Fruit fly (Drosophila melanogaster): Measurements from ENCODE around the gene twit.

twit gene

DNA sequence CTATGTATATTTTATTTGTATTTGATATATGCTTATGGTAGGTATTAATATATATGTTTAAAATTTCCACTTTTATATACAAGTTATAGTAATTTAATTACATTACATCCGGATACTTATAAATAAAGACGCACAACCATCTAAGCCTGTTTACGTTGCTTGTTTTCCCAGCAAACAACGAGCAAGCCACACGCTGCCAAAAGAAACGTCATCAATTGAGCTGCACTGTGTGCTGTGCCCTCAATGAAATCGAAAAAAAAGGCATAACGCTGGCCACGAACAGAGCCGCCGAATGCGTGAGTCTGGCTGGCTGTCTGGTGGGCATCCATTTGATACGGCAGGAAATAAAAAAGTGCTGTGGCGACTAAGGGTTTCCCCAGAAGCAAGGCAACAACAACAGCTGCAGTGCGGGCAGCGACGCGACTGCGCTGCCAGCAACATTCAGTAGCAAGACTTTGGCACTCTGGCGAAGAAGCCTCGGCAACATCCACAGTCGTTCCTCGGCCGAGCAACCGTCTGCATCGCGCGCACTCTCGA is at the start of gene twit:
Gene twit, plus strand, starts transcription at position 487 of the 537 bp plus-strand sequence.
- TF ChIP-seq CTCF (optimal IDR thresholded peaks at IDR 0.05): no peak
- no peak for TF ChIP-seq CG8478 (optimal IDR thresholded peaks at IDR 0.05)

DNA sequence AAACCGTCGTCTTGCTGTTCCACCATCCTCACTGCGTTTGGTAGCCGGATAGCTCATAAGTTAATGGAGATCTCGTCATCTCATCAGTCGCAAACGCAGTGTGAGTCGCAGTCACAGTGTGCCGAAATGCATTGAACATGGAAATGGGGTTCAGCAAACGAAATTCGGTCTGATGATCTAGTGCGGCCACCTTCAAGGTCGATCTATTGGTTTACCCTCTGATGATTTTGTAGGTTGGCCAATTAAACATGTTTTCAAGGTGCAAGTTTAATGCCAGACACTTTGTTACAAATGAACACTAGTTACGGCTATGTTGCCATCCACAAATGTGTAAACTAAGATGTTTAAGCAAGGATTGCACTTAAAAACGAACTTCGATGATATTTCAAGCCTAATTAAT is 49.5 kb upstream of the twit start:
- no peak for TF ChIP-seq CG8478 (optimal IDR thresholded peaks at IDR 0.05)
- no peak for TF ChIP-seq CTCF (optimal IDR thresholded peaks at IDR 0.05)

DNA sequence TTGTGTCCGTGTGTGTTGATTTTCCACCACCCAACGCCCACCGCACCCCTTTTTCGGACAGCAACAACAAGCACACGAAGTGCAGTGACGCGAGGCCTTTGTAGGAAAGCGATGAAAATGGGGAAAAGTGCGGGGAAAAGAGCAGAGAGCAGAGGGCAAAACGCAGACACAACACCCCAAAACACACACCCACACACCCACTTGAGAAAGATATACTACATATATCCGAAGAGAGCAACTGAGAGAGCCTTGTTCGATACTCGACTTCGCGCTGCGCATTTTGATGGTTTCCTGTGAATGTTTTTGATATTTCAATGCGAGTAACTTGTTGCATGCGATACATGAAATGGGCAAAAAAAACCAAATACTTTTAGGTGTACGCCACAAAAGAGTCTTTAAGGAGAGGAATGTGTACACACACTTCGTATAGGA is 48.6 kb upstream of the twit start:
- TF ChIP-seq CG8478 (optimal IDR thresholded peaks at IDR 0.05) (no peak), CTCF (optimal IDR thresholded peaks at IDR 0.05) (no peak)

DNA sequence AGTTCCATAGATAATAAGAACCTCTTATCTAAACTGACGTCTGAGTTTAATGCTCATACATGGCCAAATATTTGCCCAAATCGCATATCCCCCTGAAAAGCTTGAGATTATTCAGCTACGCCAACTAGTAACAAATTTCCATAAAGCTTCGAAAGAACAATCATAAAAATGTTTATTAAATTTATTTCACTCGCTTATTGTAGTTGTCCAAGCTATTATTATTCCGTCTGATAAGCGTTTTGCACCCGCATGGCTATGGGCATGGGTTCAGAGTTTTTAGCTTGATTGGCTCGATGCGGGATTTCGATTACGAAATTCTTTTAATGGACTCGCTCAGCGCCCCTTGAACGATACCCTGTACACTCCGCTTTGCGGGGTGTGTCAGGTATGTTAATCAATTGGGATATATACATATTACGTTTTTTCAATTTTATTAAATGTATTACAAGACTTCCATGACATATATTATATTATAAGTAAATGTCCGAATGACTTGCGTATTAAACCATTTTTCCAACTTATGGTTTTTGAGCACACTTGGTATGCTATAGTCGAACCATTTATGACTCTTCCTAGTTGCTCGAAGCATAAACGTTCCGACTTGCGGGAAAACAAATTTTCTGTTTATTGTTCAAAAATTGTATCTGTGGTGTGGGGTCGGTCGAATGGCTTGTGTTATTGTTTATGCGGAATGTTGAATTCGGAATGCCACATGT is 46.6 kb upstream of the twit start:
- TF ChIP-seq CG8478 (optimal IDR thresholded peaks at IDR 0.05) (no peak), CTCF (optimal IDR thresholded peaks at IDR 0.05) (no peak)

DNA sequence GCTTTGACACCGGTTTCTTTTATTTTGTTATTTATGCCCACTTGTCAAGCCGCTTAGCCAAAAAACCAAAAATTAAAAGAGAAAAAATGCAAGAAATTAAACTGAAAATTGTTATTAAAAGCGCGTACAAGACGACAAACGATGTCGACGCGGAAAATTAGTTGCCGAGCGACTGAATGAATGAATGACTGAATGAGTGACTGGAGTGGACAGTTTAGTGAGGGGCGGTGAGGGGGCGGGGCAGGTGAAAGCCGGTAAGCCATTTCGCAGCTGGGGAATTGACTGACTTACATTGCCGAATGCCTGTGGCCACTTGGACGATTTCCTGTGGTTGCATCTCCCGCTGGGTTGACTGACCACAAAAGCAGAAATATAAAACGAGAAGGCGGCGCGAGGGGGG is 45.8 kb upstream of the twit start:
- TF ChIP-seq CG8478 (optimal IDR thresholded peaks at IDR 0.05): no peak
- TF ChIP-seq CTCF (optimal IDR thresholded peaks at IDR 0.05): no peak

DNA sequence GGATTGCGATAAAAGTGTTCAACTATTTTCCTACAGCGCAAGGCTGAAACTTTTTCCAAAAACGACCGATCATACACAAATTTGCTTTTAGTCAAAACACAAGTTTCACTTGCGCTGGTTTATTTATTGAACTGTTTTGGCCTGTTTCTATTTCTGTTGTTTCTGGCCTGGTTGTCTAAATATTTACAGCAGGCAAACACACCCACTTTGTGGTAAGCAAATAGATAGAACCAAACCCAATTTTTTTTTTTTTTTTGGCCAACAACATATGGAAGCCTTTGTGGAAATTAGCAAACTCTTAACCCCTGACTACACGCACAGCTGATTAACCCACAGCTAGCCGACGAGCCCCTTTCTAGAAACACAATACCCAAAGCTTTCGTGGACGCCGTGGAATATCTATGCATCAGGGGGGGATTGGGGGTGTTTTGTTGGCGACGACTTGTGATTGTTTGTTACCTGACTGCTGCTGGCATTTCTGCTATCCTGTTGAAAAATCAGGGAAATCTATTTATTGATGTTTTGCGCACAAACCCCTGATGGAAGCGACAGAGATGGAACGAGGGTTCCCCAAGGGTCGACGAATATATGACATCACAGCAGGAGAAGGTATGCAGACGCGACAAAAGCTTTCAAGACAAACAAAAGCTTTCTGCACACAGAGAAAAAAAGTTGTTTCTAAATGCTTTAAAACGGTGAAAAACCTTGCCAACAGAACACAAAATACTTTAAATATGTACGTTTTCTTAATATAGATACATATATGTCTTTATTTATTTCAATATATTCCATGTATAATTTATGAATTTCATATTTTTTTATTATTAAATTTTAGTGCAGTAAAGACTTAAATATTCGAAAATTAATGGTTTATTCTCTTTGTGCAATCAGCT is 44.5 kb upstream of the twit start:
- TF ChIP-seq CTCF (optimal IDR thresholded peaks at IDR 0.05): no peak
- no peak for TF ChIP-seq CG8478 (optimal IDR thresholded peaks at IDR 0.05)

DNA sequence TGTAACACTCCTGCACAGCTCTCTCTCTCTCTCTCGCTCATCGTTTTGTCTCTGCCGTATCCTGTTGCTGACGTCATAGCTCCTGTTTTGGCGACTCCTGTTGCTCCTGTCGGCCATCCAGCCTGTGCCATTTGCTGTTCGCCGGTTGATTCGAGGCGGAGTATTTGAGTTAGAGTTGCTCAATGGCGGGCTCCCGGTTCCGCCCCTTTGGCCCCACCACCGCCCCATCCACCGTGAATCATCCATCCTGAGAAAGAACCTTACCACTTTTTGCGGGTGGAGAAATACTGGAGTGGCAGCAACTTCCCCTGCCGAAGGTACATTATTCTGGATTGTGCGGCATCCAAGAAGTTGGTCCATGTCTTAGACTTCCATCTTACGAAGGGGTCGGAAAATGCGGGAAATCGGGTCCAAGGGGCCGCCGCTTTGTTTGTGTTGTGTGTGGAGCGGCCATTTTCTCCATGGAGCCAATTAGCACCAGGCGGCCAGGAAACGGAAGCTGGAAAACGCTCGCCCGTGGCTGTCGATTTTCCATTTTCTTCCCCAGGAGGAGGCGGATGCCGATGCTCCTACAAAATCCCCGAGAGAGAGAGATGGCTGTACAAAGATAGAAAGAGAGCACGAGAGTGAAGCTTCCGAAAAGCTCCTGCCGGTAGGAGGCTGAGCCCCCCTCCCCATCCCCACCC is 43.7 kb upstream of the twit start:
- TF ChIP-seq CG8478 (optimal IDR thresholded peaks at IDR 0.05): no peak
- TF ChIP-seq CTCF (optimal IDR thresholded peaks at IDR 0.05): no peak

DNA sequence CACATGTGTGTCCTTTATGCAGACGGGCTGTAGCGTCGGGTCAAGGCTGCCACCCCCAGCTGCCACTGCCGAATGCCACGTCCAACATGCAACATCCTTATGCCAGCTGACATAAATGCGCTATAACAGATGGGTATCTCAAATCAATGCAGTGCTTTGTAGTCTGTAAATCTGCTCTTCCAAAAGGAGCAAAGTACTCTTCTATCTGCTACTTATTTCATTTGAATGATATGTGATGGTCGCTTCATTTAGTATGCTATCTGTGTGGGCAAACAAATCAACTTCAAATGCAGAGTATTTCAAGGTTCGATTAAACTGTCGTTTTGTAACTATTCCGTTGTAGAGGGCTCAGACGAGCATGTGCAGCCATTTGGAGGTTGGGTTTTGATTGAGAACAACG is 43.1 kb upstream of the twit start:
- no peak for TF ChIP-seq CTCF (optimal IDR thresholded peaks at IDR 0.05)
- TF ChIP-seq CG8478 (optimal IDR thresholded peaks at IDR 0.05): no peak

DNA sequence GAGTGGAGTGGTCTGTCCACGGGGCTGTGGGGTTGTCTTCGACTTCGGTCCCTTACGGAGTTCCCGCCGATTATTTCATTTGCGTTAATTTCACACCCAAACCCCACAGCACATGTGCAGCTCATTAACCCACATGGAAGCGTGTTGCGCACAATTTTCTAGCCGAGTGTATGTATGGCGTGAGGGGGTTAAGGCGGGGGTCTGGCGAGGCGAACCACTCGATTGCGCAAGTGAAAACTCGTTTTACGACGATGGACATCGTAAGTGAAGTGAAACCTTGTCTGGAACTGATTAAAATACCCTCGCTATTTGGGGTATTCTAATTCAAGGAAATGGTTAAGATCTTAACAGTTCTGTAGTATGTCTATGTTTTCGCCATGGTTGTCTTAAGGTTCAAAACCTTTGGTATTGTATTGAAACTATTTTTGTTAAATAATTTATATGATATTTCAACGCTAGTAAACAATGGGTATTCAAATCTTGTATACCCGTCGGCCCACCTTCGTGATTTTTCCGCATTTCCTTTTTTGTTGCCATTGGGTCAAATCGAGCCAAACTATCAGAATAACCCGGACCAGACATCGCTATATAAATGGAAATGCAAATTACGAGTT is 41.2 kb upstream of the twit start:
- no peak for TF ChIP-seq CTCF (optimal IDR thresholded peaks at IDR 0.05)
- no peak for TF ChIP-seq CG8478 (optimal IDR thresholded peaks at IDR 0.05)

DNA sequence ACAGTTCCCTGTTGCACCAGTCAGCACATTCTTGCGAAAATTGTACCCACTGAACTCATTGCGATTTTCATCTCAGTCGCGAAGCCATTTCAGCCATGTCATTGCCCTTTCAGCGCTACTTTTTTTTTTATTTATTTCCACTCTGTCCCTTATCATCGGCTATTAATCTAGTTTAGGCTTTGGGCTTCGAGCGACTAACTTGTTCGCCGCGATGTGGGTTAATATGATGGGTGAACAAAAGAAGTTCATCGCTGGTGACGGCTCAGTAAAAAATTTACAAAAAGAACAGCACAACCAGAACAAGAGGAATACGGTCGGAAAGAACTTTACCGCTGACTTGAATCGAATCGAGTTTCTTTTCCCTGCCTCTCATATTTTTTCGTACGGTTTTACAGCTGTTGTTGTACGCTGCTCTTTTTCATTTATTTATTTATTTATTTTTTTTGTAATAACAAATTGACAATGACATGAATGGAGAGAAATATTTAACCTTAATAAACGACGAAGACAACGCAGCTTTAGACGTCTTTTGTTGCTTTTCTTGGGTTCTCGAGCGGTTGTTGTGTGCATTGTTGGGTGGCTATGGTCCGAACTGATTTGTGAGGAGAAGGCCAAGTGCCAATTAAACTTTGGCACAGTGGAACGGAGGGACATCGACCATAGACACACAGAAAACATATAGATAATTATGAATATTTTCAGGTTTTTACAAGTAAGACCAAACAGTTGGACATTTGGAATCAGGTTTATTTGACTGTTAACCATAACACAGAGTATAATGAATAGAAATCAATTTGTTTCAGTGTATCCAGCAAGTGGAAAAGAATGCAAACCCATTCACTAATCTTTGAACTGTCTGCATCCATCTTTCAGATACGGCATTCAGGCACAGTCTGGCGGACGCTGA is 39.8 kb upstream of the twit start:
- TF ChIP-seq CG8478 (optimal IDR thresholded peaks at IDR 0.05): no peak
- TF ChIP-seq CTCF (optimal IDR thresholded peaks at IDR 0.05): no peak

DNA sequence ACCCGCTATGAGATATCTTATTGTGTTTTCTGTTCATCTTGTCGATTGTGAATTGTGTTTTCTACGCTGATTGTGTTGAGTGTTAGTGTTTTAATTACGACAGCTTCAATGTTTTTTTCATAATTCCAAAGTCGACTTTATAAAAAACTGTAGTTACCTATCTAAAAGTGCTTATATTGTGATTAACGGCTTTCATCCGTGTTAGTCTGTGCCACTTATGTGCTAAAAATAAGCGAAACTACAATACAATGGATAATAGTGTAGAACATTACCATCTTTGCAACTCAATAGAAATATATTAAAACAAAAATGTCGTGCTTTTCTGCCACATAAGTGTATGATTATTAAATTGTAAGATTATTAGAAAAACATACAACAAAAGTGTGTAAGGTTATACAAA is 36.2 kb upstream of the twit start, which contains the start of gene CG33322:
Gene CG33322, minus strand, starts transcription at position 101 of the 400 bp plus-strand sequence.
- TF ChIP-seq CTCF (optimal IDR thresholded peaks at IDR 0.05) (no peak), CG8478 (optimal IDR thresholded peaks at IDR 0.05) (no peak)

DNA sequence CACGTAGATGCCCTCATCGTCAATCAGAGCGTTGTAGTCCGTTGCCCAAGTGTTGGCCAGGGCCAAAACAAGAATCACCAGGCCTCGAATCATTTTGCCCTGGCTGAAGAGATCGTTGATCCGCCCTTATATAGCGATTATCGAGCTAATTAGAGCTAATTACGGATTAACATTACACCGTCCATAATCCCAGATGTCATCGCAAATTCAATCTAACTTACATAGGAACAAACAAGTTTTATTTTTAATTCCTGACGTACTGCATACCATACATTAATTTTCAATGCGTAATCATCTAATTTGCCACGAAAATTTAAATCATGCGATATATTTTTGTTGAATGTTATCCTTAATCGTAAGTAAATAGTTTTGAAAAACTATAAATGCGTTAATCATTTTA is 35.2 kb upstream of the twit start, which contains the start of gene CheB38b:
Gene CheB38b, minus strand, starts transcription at position 101 of the 400 bp plus-strand sequence.
- no peak for TF ChIP-seq CG8478 (optimal IDR thresholded peaks at IDR 0.05)
- TF ChIP-seq CTCF (optimal IDR thresholded peaks at IDR 0.05): no peak

DNA sequence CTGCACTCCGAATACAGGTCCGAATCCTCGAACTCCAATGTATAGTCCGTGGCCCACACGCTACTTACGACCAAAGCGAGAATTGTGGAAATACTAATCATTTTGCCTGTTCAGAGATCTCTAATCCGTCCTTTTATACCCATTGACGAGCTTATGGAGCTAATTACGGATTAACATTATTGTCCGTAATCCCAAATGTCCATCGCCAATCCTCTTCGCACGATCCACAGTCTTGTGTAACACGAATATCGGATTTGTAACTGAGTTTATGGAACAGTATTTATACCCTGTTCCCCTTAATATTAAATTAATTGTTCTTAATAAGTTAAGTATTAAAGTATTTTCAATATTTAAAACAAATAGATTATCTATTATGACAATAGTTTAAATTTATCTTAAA is 33.9 kb upstream of the twit start, which contains the start of gene CheB38a:
Gene CheB38a, minus strand, starts transcription at position 101 of the 400 bp plus-strand sequence.
- TF ChIP-seq CTCF (optimal IDR thresholded peaks at IDR 0.05): no peak
- no peak for TF ChIP-seq CG8478 (optimal IDR thresholded peaks at IDR 0.05)

All from S2 (cell line).